Worm (Caenorhabditis elegans) whole organism, young adult: ENCODE results near the gene C01G12.3.

Experiments used
- B0019.2 ChIP-seq: fragments of 200-800 bp; sonication (Bioruptor generic); conservative IDR thresholded peaks from 2 replicates; pipeline ENCODE4 v1.3.6; 2022; ENCODE audit warnings: missing genetic modification reagents, missing genetic modification characterization, missing compliant biosample characterization
- D2030.7 ChIP-seq: fragments of 200-800 bp; sonication (Bioruptor generic); IDR thresholded peaks from 2 replicates; pipeline ENCODE4 v1.3.6; 2022; ENCODE audit warnings: missing genetic modification reagents, missing genetic modification characterization, missing compliant biosample characterization
- F22D6.2 ChIP-seq: sonication (generic microtip); optimal IDR thresholded peaks from 2 replicates; lab custom pipeline; 2016; ENCODE audit warnings: mild to moderate bottlenecking, missing genetic modification characterization, missing compliant biosample characterization
- F23B12.7 ChIP-seq: sonication (generic microtip); optimal IDR thresholded peaks from 2 replicates; lab custom pipeline; 2017; ENCODE audit warnings: missing genetic modification characterization, mild to moderate bottlenecking, missing compliant biosample characterization, antibody characterized with exemption, moderate library complexity; ENCODE audit not compliant: insufficient read depth
- F37B4.10 ChIP-seq: fragments of 200-800 bp; sonication (Bioruptor generic); IDR thresholded peaks from 2 replicates; pipeline ENCODE4 v1.3.6; 2022; ENCODE audit warnings: missing genetic modification characterization, missing compliant biosample characterization
- F39B2.1 ChIP-seq: fragments of 200-800 bp; sonication (Bioruptor generic); IDR thresholded peaks from 2 replicates; pipeline ENCODE4 v1.3.6; 2022; ENCODE audit warnings: missing genetic modification reagents, missing genetic modification characterization, missing compliant biosample characterization
- T07F8.4 ChIP-seq: sonication (generic microtip); optimal IDR thresholded peaks from 2 replicates; lab custom pipeline; 2016; ENCODE audit warnings: mild to moderate bottlenecking, missing genetic modification characterization, moderate library complexity, missing compliant biosample characterization
- Y79H2A.3 ChIP-seq: fragments of 200-800 bp; sonication (Bioruptor generic); conservative IDR thresholded peaks from 2 replicates; pipeline ENCODE4 v1.3.6; 2022; ENCODE audit warnings: missing genetic modification reagents, missing genetic modification characterization, missing compliant biosample characterization
- akir-1 ChIP-seq: fragments of 200-800 bp; sonication (Bioruptor generic); optimal IDR thresholded peaks from 2 replicates; lab custom pipeline; 2018; ENCODE audit warnings: mild to moderate bottlenecking, missing genetic modification characterization, moderate library complexity, missing compliant biosample characterization
- atf-7 ChIP-seq: sonication (generic microtip); optimal IDR thresholded peaks from 2 replicates; lab custom pipeline; 2017; ENCODE audit warnings: mild to moderate bottlenecking, missing genetic modification characterization, missing compliant biosample characterization
- attf-6 ChIP-seq: fragments of 200-800 bp; sonication (Bioruptor generic); IDR thresholded peaks from 2 replicates; pipeline ENCODE4 v1.3.6; 2022; ENCODE audit warnings: missing genetic modification reagents, missing genetic modification characterization, missing compliant biosample characterization
- bed-2 ChIP-seq: fragments of 200-800 bp; sonication (Bioruptor generic); IDR thresholded peaks from 2 replicates; pipeline ENCODE4 v1.3.6; 2022; ENCODE audit warnings: missing genetic modification reagents, missing genetic modification characterization, missing compliant biosample characterization
- ccch-3 ChIP-seq: fragments of 200-800 bp; sonication (Bioruptor generic); optimal IDR thresholded peaks from 2 replicates; lab custom pipeline; 2018; ENCODE audit warnings: mild to moderate bottlenecking, missing genetic modification characterization, missing compliant biosample characterization
- cebp-2 ChIP-seq: fragments of 200-800 bp; sonication (Bioruptor generic); IDR thresholded peaks from 2 replicates; pipeline ENCODE4 v1.3.6; 2022; ENCODE audit warnings: missing genetic modification characterization, missing compliant biosample characterization
- ceh-100 ChIP-seq: fragments of 200-800 bp; sonication (Bioruptor generic); IDR thresholded peaks from 2 replicates; pipeline ENCODE4 v1.3.6; 2022; ENCODE audit warnings: missing genetic modification reagents, missing genetic modification characterization, missing compliant biosample characterization
- chd-7 ChIP-seq: sonication (generic microtip); optimal IDR thresholded peaks from 2 replicates; lab custom pipeline; 2016; ENCODE audit warnings: mild to moderate bottlenecking, missing genetic modification characterization, moderate library complexity, missing compliant biosample characterization
- die-1 ChIP-seq: sonication (generic microtip); optimal IDR thresholded peaks from 2 replicates; lab custom pipeline; 2016; ENCODE audit warnings: missing genotype, mild to moderate bottlenecking, missing genetic modification characterization, missing compliant biosample characterization
- dpl-1 ChIP-seq: fragments of 150-350 bp; optimal IDR thresholded peaks from 2 replicates; lab custom pipeline; 2014; ENCODE audit warnings: missing biosample characterization, missing genetic modification reagents, missing genetic modification characterization
- ets-4 ChIP-seq: fragments of 200-800 bp; sonication (Bioruptor generic); optimal IDR thresholded peaks from 2 replicates; lab custom pipeline; 2018; ENCODE audit warnings: mild to moderate bottlenecking, missing genetic modification characterization, missing compliant biosample characterization
- hmg-1.2 ChIP-seq: fragments of 200-800 bp; sonication (Bioruptor generic); IDR thresholded peaks from 2 replicates; pipeline ENCODE4 v1.3.6; 2022; ENCODE audit warnings: missing genetic modification reagents, missing genetic modification characterization, missing compliant biosample characterization
- hrde-1 ChIP-seq: sonication (generic microtip); optimal IDR thresholded peaks from 2 replicates; lab custom pipeline; 2016; ENCODE audit warnings: missing genetic modification characterization, mild to moderate bottlenecking, missing compliant biosample characterization, moderate library complexity, missing genotype, missing genetic modification reagents, borderline replicate concordance
- lin-40 ChIP-seq: sonication (generic microtip); optimal IDR thresholded peaks from 2 replicates; lab custom pipeline; 2016; ENCODE audit warnings: missing genetic modification characterization, mild to moderate bottlenecking, missing compliant biosample characterization, missing genotype, missing genetic modification reagents
- lin-54 ChIP-seq: fragments of 200-800 bp; sonication (Bioruptor generic); optimal IDR thresholded peaks from 2 replicates; lab custom pipeline; 2018; ENCODE audit warnings: mild to moderate bottlenecking, missing genetic modification characterization, missing compliant biosample characterization
- madf-10 ChIP-seq: sonication (generic microtip); optimal IDR thresholded peaks from 2 replicates; lab custom pipeline; 2016; ENCODE audit warnings: mild to moderate bottlenecking, missing genetic modification characterization, missing compliant biosample characterization
- mel-28 ChIP-seq: sonication (generic microtip); optimal IDR thresholded peaks from 2 replicates; lab custom pipeline; 2016; ENCODE audit warnings: borderline replicate concordance, mild to moderate bottlenecking, missing genetic modification characterization, missing compliant biosample characterization
- nfya-1 ChIP-seq: sonication (generic microtip); optimal IDR thresholded peaks from 2 replicates; lab custom pipeline; 2017; ENCODE audit warnings: antibody characterized with exemption, missing compliant biosample characterization, missing genetic modification characterization, borderline replicate concordance; ENCODE audit not compliant: insufficient read depth
- nfya-2 ChIP-seq: fragments of 200-800 bp; sonication (Bioruptor generic); IDR thresholded peaks from 2 replicates; pipeline ENCODE4 v1.3.6; 2022; ENCODE audit warnings: missing genetic modification reagents, missing genetic modification characterization, missing compliant biosample characterization
- nfyb-1 ChIP-seq: fragments of 200-800 bp; sonication (Bioruptor generic); IDR thresholded peaks from 2 replicates; pipeline ENCODE4 v1.3.6; 2022; ENCODE audit warnings: missing genetic modification reagents, missing genetic modification characterization, missing compliant biosample characterization
- nhr-27 ChIP-seq: fragments of 200-800 bp; sonication (Bioruptor generic); optimal IDR thresholded peaks from 2 replicates; lab custom pipeline; 2018; ENCODE audit warnings: mild to moderate bottlenecking, missing genetic modification characterization, moderate library complexity, missing compliant biosample characterization
- nhr-80 ChIP-seq: sonication (generic microtip); optimal IDR thresholded peaks from 2 replicates; lab custom pipeline; 2016; ENCODE audit warnings: missing genetic modification characterization, missing compliant biosample characterization
- rcor-1 ChIP-seq: fragments of 200-800 bp; sonication (Bioruptor generic); IDR thresholded peaks from 2 replicates; pipeline ENCODE4 v1.3.6; 2022; ENCODE audit warnings: missing genetic modification reagents, missing genetic modification characterization, missing compliant biosample characterization
- repo-1 ChIP-seq: sonication (generic microtip); optimal IDR thresholded peaks from 2 replicates; lab custom pipeline; 2017; ENCODE audit warnings: mild to moderate bottlenecking, missing genetic modification characterization, missing compliant biosample characterization
- sdz-38 ChIP-seq: sonication (generic microtip); optimal IDR thresholded peaks from 2 replicates; lab custom pipeline; 2016; ENCODE audit warnings: missing genotype, missing genetic modification characterization, missing compliant biosample characterization
- zfh-2 ChIP-seq: fragments of 200-800 bp; sonication (Bioruptor generic); conservative IDR thresholded peaks from 2 replicates; pipeline ENCODE4 v1.3.6; 2022; ENCODE audit warnings: missing genetic modification reagents, missing genetic modification characterization, missing compliant biosample characterization
- ztf-28 ChIP-seq: fragments of 200-800 bp; sonication (Bioruptor generic); IDR thresholded peaks from 2 replicates; pipeline ENCODE4 v1.3.6; 2022; ENCODE audit warnings: missing genetic modification reagents, missing genetic modification characterization, missing compliant biosample characterization

Gene C01G12.3

ce11 chrII:14548691-14549090 lies 33.4 kb downstream of the C01G12.3 start, which contains the start of gene gcy-29:
Gene gcy-29 (minus strand): TSS chrII:14548791.
- TF ChIP-seq B0019.2 (GFP tag; lab: Robert Waterston, UW) (no peak), D2030.7 (GFP tag; lab: Robert Waterston, UW) (no peak), ztf-28 (GFP tag; lab: Robert Waterston, UW) (no peak), nfya-2 (GFP tag; lab: Robert Waterston, UW) (no peak), ccch-3 (GFP tag; lab: Kevin White, UChicago) (no peak)

ce11 chrII:14540551-14540950 lies 41.6 kb downstream of the C01G12.3 start:
- no peak for TF ChIP-seq zfh-2 (GFP tag; lab: Robert Waterston, UW)
- no peak for TF ChIP-seq attf-6
- no peak for TF ChIP-seq F37B4.10 (GFP tag; lab: Robert Waterston, UW)
- TF ChIP-seq dpl-1 (GFP tag; lab: Kevin White, UChicago): no peak
- no peak for TF ChIP-seq ccch-3 (GFP tag; lab: Kevin White, UChicago)
- TF ChIP-seq lin-40 (tag; lab: Kevin White, UChicago): no peak
- no peak for TF ChIP-seq chd-7 (tag; lab: Kevin White, UChicago)
- TF ChIP-seq lin-54 (GFP tag; lab: Kevin White, UChicago): no peak
- no peak for TF ChIP-seq ztf-28 (GFP tag; lab: Robert Waterston, UW)
- TF ChIP-seq rcor-1: no peak
- no peak for TF ChIP-seq madf-10 (tag; lab: Kevin White, UChicago)
- TF ChIP-seq B0019.2 (GFP tag; lab: Robert Waterston, UW): no peak
- TF ChIP-seq nhr-27: no peak
- no peak for TF ChIP-seq nfya-1 (tag; lab: Kevin White, UChicago)
- TF ChIP-seq bed-2 (GFP tag; lab: Robert Waterston, UW): no peak
- no peak for TF ChIP-seq ceh-100 (GFP tag; lab: Robert Waterston, UW)
- TF ChIP-seq ets-4 (GFP tag; lab: Kevin White, UChicago): no peak
- TF ChIP-seq F23B12.7: no peak

ce11 chrII:14537728-14538127 lies 44.4 kb downstream of the C01G12.3 start, which contains the start of the genes clec-147 and C04H5.7:
Gene clec-147 (minus strand): TSS chrII:14537828.
Gene C04H5.7 (plus strand): TSS chrII:14537946.
- TF ChIP-seq F22D6.2 (tag; lab: Kevin White, UChicago) (no peak), nfyb-1 (GFP tag; lab: Robert Waterston, UW) (no peak), akir-1 (GFP tag; lab: Kevin White, UChicago) (no peak), hrde-1 (tag; lab: Kevin White, UChicago) (no peak), cebp-2 (no peak), mel-28 (tag; lab: Kevin White, UChicago) (no peak), lin-40 (tag; lab: Kevin White, UChicago) (no peak), T07F8.4 (tag; lab: Kevin White, UChicago) (no peak), atf-7 (no peak), hmg-1.2 (GFP tag; lab: Robert Waterston, UW) (no peak), repo-1 (no peak), sdz-38 (tag; lab: Kevin White, UChicago) (no peak), nhr-80 (no peak), F39B2.1 (GFP tag; lab: Robert Waterston, UW) (no peak), Y79H2A.3 (GFP tag; lab: Robert Waterston, UW) (no peak), bed-2 (GFP tag; lab: Robert Waterston, UW) (no peak), die-1 (tag; lab: Kevin White, UChicago) (no peak)
